Worm (Caenorhabditis elegans) whole organism, L1 larva: ENCODE results near the gene F41H10.2.

Experiments
- ama-1 ChIP-seq: fragments of 150-350 bp; optimal IDR thresholded peaks from 2 replicates; lab custom pipeline; 2014
- fkh-8 ChIP-seq: sonication (generic microtip); optimal IDR thresholded peaks from 2 replicates; lab custom pipeline; 2016; ENCODE audit warnings: mild to moderate bottlenecking, missing genetic modification characterization, missing compliant biosample characterization
- lin-13 ChIP-seq: fragments of 150-350 bp; optimal IDR thresholded peaks from 2 replicates; lab custom pipeline; 2014; ENCODE audit warnings: missing biosample characterization, missing genetic modification reagents, missing genetic modification characterization
- nhr-237 ChIP-seq: fragments of 150-350 bp; optimal IDR thresholded peaks from 2 replicates; lab custom pipeline; 2014; ENCODE audit warnings: missing biosample characterization, missing genetic modification characterization
- nhr-77 ChIP-seq: fragments of 150-350 bp; optimal IDR thresholded peaks from 2 replicates; lab custom pipeline; 2014; ENCODE audit warnings: missing biosample characterization, missing genetic modification characterization
- unc-62 ChIP-seq: fragments of 150-350 bp; optimal IDR thresholded peaks from 2 replicates; lab custom pipeline; 2014; ENCODE audit warnings: missing biosample characterization, missing genetic modification reagents, missing genetic modification characterization
- ztf-11 ChIP-seq, 2 experiments: sonication (generic microtip); optimal IDR thresholded peaks; 2 replicates each; lab custom pipeline; 2016 to 2017; ENCODE audit warnings: missing genetic modification characterization in 2 of 2, missing biosample characterization in 1 of 2, missing compliant biosample characterization in 1 of 2

- TF ChIP-seq ztf-11 (tag; optimal IDR thresholded peaks at IDR 0.05; lab: Kevin White, UChicago) (no peak), fkh-8 (tag; lab: Kevin White, UChicago) (no peak), nhr-237 (tag; lab: Kevin White, UChicago) (no peak), nhr-77 (no peak), ama-1 (lab: Kevin White, UChicago) (no peak), lin-13 (GFP tag; lab: Kevin White, UChicago) (no peak), unc-62 (GFP tag; lab: Kevin White, UChicago) (no peak)
Observed at ce11 chrIV:5385020-5385419, 3.6 kb downstream of the F41H10.2 start, which contains the start of gene F41H10.12.
